Worm (Caenorhabditis elegans) whole organism, late embryonic: ENCODE results near the gene rps-21.

Experiments
- C08G9.2 ChIP-seq: sonication (generic microtip); optimal IDR thresholded peaks from 2 replicates; lab custom pipeline; 2016; ENCODE audit warnings: mild to moderate bottlenecking, missing genetic modification characterization, moderate library complexity, missing compliant biosample characterization
- C38D4.7 ChIP-seq: fragments of 200-800 bp; sonication (Bioruptor generic); optimal IDR thresholded peaks from 2 replicates; lab custom pipeline; 2018; ENCODE audit warnings: mild to moderate bottlenecking, missing genetic modification characterization, moderate library complexity, missing compliant biosample characterization
- F13H6.1 ChIP-seq: sonication (generic microtip); optimal IDR thresholded peaks from 2 replicates; lab custom pipeline; 2016; ENCODE audit warnings: missing genetic modification characterization, missing compliant biosample characterization
- K09A11.1 ChIP-seq: sonication (generic microtip); optimal IDR thresholded peaks from 2 replicates; lab custom pipeline; 2017; ENCODE audit warnings: antibody characterized with exemption, mild to moderate bottlenecking, missing genetic modification characterization, missing compliant biosample characterization; ENCODE audit not compliant: insufficient read depth
- ahr-1 ChIP-seq: sonication (generic microtip); optimal IDR thresholded peaks from 2 replicates; lab custom pipeline; 2016; ENCODE audit warnings: missing genetic modification characterization, missing compliant biosample characterization
- ama-1 ChIP-seq: fragments of 150-350 bp; optimal IDR thresholded peaks from 2 replicates; lab custom pipeline; 2014
- ceh-18 ChIP-seq: sonication (generic microtip); optimal IDR thresholded peaks from 2 replicates; lab custom pipeline; 2016; ENCODE audit warnings: missing genetic modification characterization, missing compliant biosample characterization
- ceh-19 ChIP-seq: fragments of 200-800 bp; sonication (Bioruptor generic); optimal IDR thresholded peaks from 2 replicates; lab custom pipeline; 2018; ENCODE audit warnings: mild to moderate bottlenecking, missing genetic modification characterization, missing compliant biosample characterization
- ceh-2 ChIP-seq: sonication (generic microtip); optimal IDR thresholded peaks from 2 replicates; lab custom pipeline; 2016; ENCODE audit warnings: missing genotype, missing genetic modification characterization, missing compliant biosample characterization
- ceh-31 ChIP-seq: sonication (generic microtip); optimal IDR thresholded peaks from 2 replicates; lab custom pipeline; 2016; ENCODE audit warnings: missing genetic modification characterization, missing compliant biosample characterization
- ceh-6 ChIP-seq: fragments of 200-800 bp; sonication (Bioruptor generic); optimal IDR thresholded peaks from 2 replicates; lab custom pipeline; 2018; ENCODE audit warnings: mild to moderate bottlenecking, missing genetic modification characterization, missing compliant biosample characterization
- che-1 ChIP-seq: sonication (generic microtip); optimal IDR thresholded peaks from 2 replicates; lab custom pipeline; 2016; ENCODE audit warnings: mild to moderate bottlenecking, missing genetic modification characterization, missing compliant biosample characterization
- dmd-4 ChIP-seq: sonication (generic microtip); optimal IDR thresholded peaks from 2 replicates; lab custom pipeline; 2016; ENCODE audit warnings: borderline replicate concordance, missing genetic modification characterization, missing compliant biosample characterization
- dve-1 ChIP-seq: sonication (generic microtip); optimal IDR thresholded peaks from 2 replicates; lab custom pipeline; 2017; ENCODE audit warnings: antibody characterized with exemption, mild to moderate bottlenecking, missing genetic modification characterization, missing compliant biosample characterization
- elt-2 ChIP-seq: sonication (generic microtip); optimal IDR thresholded peaks from 2 replicates; lab custom pipeline; 2016; ENCODE audit warnings: missing genetic modification reagents, missing genetic modification characterization, missing compliant biosample characterization
- elt-4 ChIP-seq: sonication (generic microtip); optimal IDR thresholded peaks from 2 replicates; lab custom pipeline; 2016; ENCODE audit warnings: missing genetic modification characterization, missing compliant biosample characterization
- ets-4 ChIP-seq: sonication (generic microtip); optimal IDR thresholded peaks from 2 replicates; lab custom pipeline; 2016; ENCODE audit warnings: missing genetic modification characterization, missing compliant biosample characterization
- eyg-1 ChIP-seq: sonication (generic microtip); optimal IDR thresholded peaks from 2 replicates; lab custom pipeline; 2016; ENCODE audit warnings: missing genotype, missing genetic modification characterization, missing compliant biosample characterization
- fkh-10 ChIP-seq: fragments of 150-350 bp; optimal IDR thresholded peaks from 2 replicates; lab custom pipeline; 2014; ENCODE audit warnings: missing biosample characterization, missing genetic modification reagents, missing genetic modification characterization
- fkh-6 ChIP-seq: sonication (generic microtip); optimal IDR thresholded peaks from 2 replicates; lab custom pipeline; 2016; ENCODE audit warnings: missing genetic modification characterization, missing compliant biosample characterization
- hlh-13 ChIP-seq: fragments of 200-800 bp; sonication (Bioruptor generic); optimal IDR thresholded peaks from 2 replicates; lab custom pipeline; 2018; ENCODE audit warnings: mild to moderate bottlenecking, missing genetic modification characterization, missing compliant biosample characterization
- hlh-30 ChIP-seq: sonication (generic microtip); optimal IDR thresholded peaks from 2 replicates; lab custom pipeline; 2017; ENCODE audit warnings: antibody characterized with exemption, missing genetic modification characterization, missing compliant biosample characterization; ENCODE audit not compliant: insufficient read depth
- hlh-6 ChIP-seq: sonication (generic microtip); optimal IDR thresholded peaks from 2 replicates; lab custom pipeline; 2016; ENCODE audit warnings: missing genotype, missing genetic modification characterization, missing compliant biosample characterization
- hlh-8 ChIP-seq: sonication (generic microtip); optimal IDR thresholded peaks from 2 replicates; lab custom pipeline; 2016; ENCODE audit warnings: missing genotype, missing genetic modification characterization, missing compliant biosample characterization
- madf-2 ChIP-seq: sonication (generic microtip); optimal IDR thresholded peaks from 2 replicates; lab custom pipeline; 2017; ENCODE audit warnings: missing genetic modification characterization, missing compliant biosample characterization
- nfya-1 ChIP-seq: sonication (generic microtip); optimal IDR thresholded peaks from 2 replicates; lab custom pipeline; 2017; ENCODE audit warnings: missing genetic modification characterization, mild to moderate bottlenecking, missing compliant biosample characterization, antibody characterized with exemption, moderate library complexity
- npax-4 ChIP-seq: sonication (generic microtip); optimal IDR thresholded peaks from 2 replicates; lab custom pipeline; 2016; ENCODE audit warnings: missing genetic modification characterization, missing compliant biosample characterization
- odd-2 ChIP-seq: sonication (generic microtip); optimal IDR thresholded peaks from 2 replicates; lab custom pipeline; 2017; ENCODE audit warnings: antibody characterized with exemption, mild to moderate bottlenecking, missing genetic modification characterization, missing compliant biosample characterization
- pag-3 ChIP-seq: sonication (generic microtip); optimal IDR thresholded peaks from 2 replicates; lab custom pipeline; 2016; ENCODE audit warnings: missing compliant biosample characterization, missing genetic modification characterization, borderline replicate concordance
- pat-9 ChIP-seq: fragments of 200-800 bp; sonication (Bioruptor generic); optimal IDR thresholded peaks from 2 replicates; lab custom pipeline; 2018; ENCODE audit warnings: mild to moderate bottlenecking, missing genetic modification characterization, moderate library complexity, missing compliant biosample characterization
- pax-1 ChIP-seq: fragments of 150-350 bp; optimal IDR thresholded peaks from 2 replicates; lab custom pipeline; 2014; ENCODE audit warnings: missing biosample characterization, missing genetic modification characterization
- pha-4 ChIP-seq: fragments of 150-350 bp; optimal IDR thresholded peaks from 2 replicates; lab custom pipeline; 2018; ENCODE audit warnings: missing biosample characterization, missing genetic modification reagents, missing genetic modification characterization
- pqm-1 ChIP-seq: sonication (generic microtip); optimal IDR thresholded peaks from 2 replicates; lab custom pipeline; 2016; ENCODE audit warnings: missing genetic modification characterization, missing compliant biosample characterization
- ref-2 ChIP-seq: sonication (generic microtip); optimal IDR thresholded peaks from 2 replicates; lab custom pipeline; 2016; ENCODE audit warnings: missing genetic modification characterization, missing compliant biosample characterization
- rnt-1 ChIP-seq: sonication (generic microtip); optimal IDR thresholded peaks from 2 replicates; lab custom pipeline; 2016; ENCODE audit warnings: missing genetic modification characterization, missing compliant biosample characterization
- sox-2 ChIP-seq: fragments of 200-800 bp; sonication (Bioruptor generic); IDR thresholded peaks from 2 replicates; pipeline ENCODE4 v1.3.6; 2022; ENCODE audit warnings: missing genetic modification reagents, missing genetic modification characterization, missing compliant biosample characterization
- syd-9 ChIP-seq: sonication (generic microtip); optimal IDR thresholded peaks from 2 replicates; lab custom pipeline; 2016; ENCODE audit warnings: mild to moderate bottlenecking, missing genetic modification characterization, moderate library complexity, missing compliant biosample characterization
- tbx-2 ChIP-seq: sonication (generic microtip); optimal IDR thresholded peaks from 2 replicates; lab custom pipeline; 2016; ENCODE audit warnings: missing genetic modification characterization, missing compliant biosample characterization
- tbx-7 ChIP-seq: sonication (generic microtip); optimal IDR thresholded peaks from 2 replicates; lab custom pipeline; 2016; ENCODE audit warnings: missing genotype, missing genetic modification characterization, missing compliant biosample characterization
- ttx-3 ChIP-seq: sonication (generic microtip); optimal IDR thresholded peaks from 2 replicates; lab custom pipeline; 2016; ENCODE audit warnings: missing genetic modification reagents, missing genetic modification characterization, missing compliant biosample characterization
- unc-3 ChIP-seq, 2 experiments: fragments of 200-800 bp in 1 of 2; sonication (Bioruptor generic) in 1 of 2; sonication (generic microtip) in 1 of 2; conservative IDR thresholded peaks in 1 of 2; optimal IDR thresholded peaks in 1 of 2; 2 replicates each; pipeline versions ENCODE4 v1.3.6 to Lab custom; 2016 to 2022; ENCODE audit warnings: missing compliant biosample characterization in 2 of 2, missing genetic modification characterization in 2 of 2, missing genetic modification reagents in 1 of 2
- unc-42 ChIP-seq: sonication (generic microtip); optimal IDR thresholded peaks from 2 replicates; lab custom pipeline; 2016; ENCODE audit warnings: missing genotype, missing genetic modification characterization, missing compliant biosample characterization
- unc-55 ChIP-seq: sonication (generic microtip); optimal IDR thresholded peaks from 2 replicates; lab custom pipeline; 2017; ENCODE audit warnings: missing biosample characterization, missing genetic modification reagents, missing genetic modification characterization
- unc-86 ChIP-seq: sonication (generic microtip); optimal IDR thresholded peaks from 2 replicates; lab custom pipeline; 2016; ENCODE audit warnings: missing genetic modification characterization, missing compliant biosample characterization
- zip-5 ChIP-seq: sonication (generic microtip); optimal IDR thresholded peaks from 2 replicates; lab custom pipeline; 2016; ENCODE audit warnings: missing genetic modification characterization, missing compliant biosample characterization
- ztf-16 ChIP-seq: sonication (generic microtip); optimal IDR thresholded peaks from 2 replicates; lab custom pipeline; 2017; ENCODE audit warnings: missing genetic modification characterization, missing compliant biosample characterization

rps-21 gene

ce11 chrIII:7155631-7156030 is 33.8 kb downstream of the rps-21 start (continued):
- peak; percentile 48 for TF ChIP-seq fkh-10 (GFP tag; lab: Kevin White, UChicago)
- no peak for TF ChIP-seq unc-3 (GFP tag; conservative IDR thresholded peaks at IDR 0.05; lab: Robert Waterston, UW)
- peak; percentile 45 for TF ChIP-seq unc-3 (tag; optimal IDR thresholded peaks at IDR 0.05; lab: Kevin White, UChicago)
- TF ChIP-seq ref-2 (tag; lab: Kevin White, UChicago) = peak; percentile 74
- TF ChIP-seq dmd-4 (tag; lab: Kevin White, UChicago) = peak; percentile 35
- no peak for TF ChIP-seq ceh-6
- TF ChIP-seq tbx-2 (tag; lab: Kevin White, UChicago) = peak; percentile 89
- no peak for TF ChIP-seq ahr-1 (tag; lab: Kevin White, UChicago)
- TF ChIP-seq fkh-6 (tag; lab: Kevin White, UChicago) = no peak
- no peak for TF ChIP-seq syd-9
- TF ChIP-seq pha-4 (tag; lab: Kevin White, UChicago) = no peak
- no peak for TF ChIP-seq npax-4 (tag; lab: Kevin White, UChicago)
- TF ChIP-seq ama-1 = peak; percentile 18
- TF ChIP-seq K09A11.1 (tag; lab: Kevin White, UChicago) = peak; percentile 65
- peak; percentile 47 for TF ChIP-seq C08G9.2
- TF ChIP-seq hlh-6 (tag; lab: Kevin White, UChicago) = no peak
- peak; percentile 82 for TF ChIP-seq unc-55 (GFP tag; lab: Kevin White, UChicago)
- TF ChIP-seq che-1 (tag; lab: Kevin White, UChicago) = no peak

ce11 chrIII:7154526-7154925 is 34.9 kb downstream of the rps-21 start:
- TF ChIP-seq hlh-8 (tag; lab: Kevin White, UChicago) (no peak), pqm-1 (tag; lab: Kevin White, UChicago) (no peak), ceh-6 (no peak), madf-2 (tag; lab: Kevin White, UChicago) (no peak), pat-9 (no peak), odd-2 (no peak), pax-1 (no peak), dve-1 (no peak)

- peak; percentile 9 for TF ChIP-seq ceh-18 (tag; lab: Kevin White, UChicago)
- peak; percentile 68 for TF ChIP-seq ceh-31 (tag; lab: Kevin White, UChicago)
- peak; percentile 12 for TF ChIP-seq dve-1
- peak; percentile 79 for TF ChIP-seq pax-1
- no peak for TF ChIP-seq C38D4.7 (GFP tag; lab: Kevin White, UChicago)
- TF ChIP-seq ttx-3 = no peak
- no peak for TF ChIP-seq ceh-6
- TF ChIP-seq sox-2 = no peak
- TF ChIP-seq unc-42 (tag; lab: Kevin White, UChicago) = peak; percentile 66
- TF ChIP-seq rnt-1 (tag; lab: Kevin White, UChicago) = peak; percentile 14
- no peak for TF ChIP-seq elt-2
- TF ChIP-seq tbx-2 (tag; lab: Kevin White, UChicago) = peak; percentile 4
- no peak for TF ChIP-seq ref-2 (tag; lab: Kevin White, UChicago)
- no peak for TF ChIP-seq tbx-7 (tag; lab: Kevin White, UChicago)
- TF ChIP-seq ceh-19 (GFP tag; lab: Kevin White, UChicago) = no peak
- peak; percentile 93 for TF ChIP-seq nfya-1 (tag; lab: Kevin White, UChicago)
- no peak for TF ChIP-seq eyg-1 (tag; lab: Kevin White, UChicago)
- TF ChIP-seq unc-55 (GFP tag; lab: Kevin White, UChicago) = peak; percentile 78
These were observed 35.6 kb downstream of the rps-21 start, which contains the start of gene ogt-1 for ce11 chrIII:7153747-7154238. Gene ogt-1 (minus strand): TSS chrIII:7153797.

- no peak for TF ChIP-seq C08G9.2
- no peak for TF ChIP-seq ama-1
- TF ChIP-seq F13H6.1 (tag; lab: Kevin White, UChicago) = no peak
- TF ChIP-seq elt-4 (tag; lab: Kevin White, UChicago) = no peak
- no peak for TF ChIP-seq ets-4
- no peak for TF ChIP-seq ztf-16 (tag; lab: Kevin White, UChicago)
- TF ChIP-seq C38D4.7 (GFP tag; lab: Kevin White, UChicago) = no peak
- TF ChIP-seq ceh-2 (tag; lab: Kevin White, UChicago) = no peak
- no peak for TF ChIP-seq ceh-19 (GFP tag; lab: Kevin White, UChicago)
- TF ChIP-seq hlh-13 (GFP tag; lab: Kevin White, UChicago) = no peak
- no peak for TF ChIP-seq dve-1
- no peak for TF ChIP-seq ref-2 (tag; lab: Kevin White, UChicago)
- TF ChIP-seq hlh-30 (tag; lab: Kevin White, UChicago) = no peak
- TF ChIP-seq pag-3 (tag; lab: Kevin White, UChicago) = no peak
- TF ChIP-seq unc-86 = no peak
- no peak for TF ChIP-seq elt-2
- TF ChIP-seq unc-42 (tag; lab: Kevin White, UChicago) = no peak
- TF ChIP-seq zip-5 = no peak
- TF ChIP-seq ceh-18 (tag; lab: Kevin White, UChicago) = no peak
These were observed 36.9 kb downstream of the rps-21 start for ce11 chrIII:7152569-7152968.
